Fruit fly (Drosophila melanogaster): Measurements from ENCODE around the gene CG32809.

DNA sequence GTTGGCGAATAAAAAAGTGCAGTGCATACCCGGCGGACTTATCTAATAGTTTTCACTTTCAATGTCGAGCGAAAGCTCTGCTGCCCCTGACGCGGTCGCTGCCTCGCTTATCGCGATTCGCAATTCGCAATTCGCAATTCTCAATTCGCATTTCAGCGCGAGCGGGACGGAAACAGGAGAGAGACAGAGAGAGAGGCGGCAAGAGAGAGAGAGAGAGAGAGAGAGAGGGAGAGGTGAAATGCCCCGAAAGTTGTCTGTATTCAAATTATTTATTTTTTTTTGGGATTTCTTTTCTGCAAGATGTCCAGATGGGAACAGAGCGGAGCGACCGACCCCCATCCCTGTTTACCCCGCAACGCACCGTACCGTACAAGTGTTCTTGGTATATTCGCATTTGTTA is 69.4 kb downstream of the CG32809 start:
- TF ChIP-seq Mnt (GFP tag; optimal IDR thresholded peaks at IDR 0.05), result no peak
- no peak for TF ChIP-seq ovo (GFP tag; optimal IDR thresholded peaks at IDR 0.05)
- TF ChIP-seq bab1 (GFP tag; optimal IDR thresholded peaks at IDR 0.05), result no peak
- no peak for TF ChIP-seq Clk (GFP tag; optimal IDR thresholded peaks at IDR 0.05)
- TF ChIP-seq kay (GFP tag; ENCODE audit: borderline replicate concordance), result no peak
